Worm (Caenorhabditis elegans) whole organism, late embryonic: ENCODE measurements around the gene M03B6.4.

ENCODE experiments used
- T23F11.4 ChIP-seq: fragments of 200-800 bp; sonication (Bioruptor generic); optimal IDR thresholded peaks from 2 replicates; lab custom pipeline; 2018; ENCODE audit warnings: mild to moderate bottlenecking, missing genetic modification characterization, missing compliant biosample characterization
- pqm-1 ChIP-seq: sonication (generic microtip); optimal IDR thresholded peaks from 2 replicates; lab custom pipeline; 2016; ENCODE audit warnings: missing genetic modification characterization, missing compliant biosample characterization
- zip-5 ChIP-seq: sonication (generic microtip); optimal IDR thresholded peaks from 2 replicates; lab custom pipeline; 2016; ENCODE audit warnings: missing genetic modification characterization, missing compliant biosample characterization

DNA sequence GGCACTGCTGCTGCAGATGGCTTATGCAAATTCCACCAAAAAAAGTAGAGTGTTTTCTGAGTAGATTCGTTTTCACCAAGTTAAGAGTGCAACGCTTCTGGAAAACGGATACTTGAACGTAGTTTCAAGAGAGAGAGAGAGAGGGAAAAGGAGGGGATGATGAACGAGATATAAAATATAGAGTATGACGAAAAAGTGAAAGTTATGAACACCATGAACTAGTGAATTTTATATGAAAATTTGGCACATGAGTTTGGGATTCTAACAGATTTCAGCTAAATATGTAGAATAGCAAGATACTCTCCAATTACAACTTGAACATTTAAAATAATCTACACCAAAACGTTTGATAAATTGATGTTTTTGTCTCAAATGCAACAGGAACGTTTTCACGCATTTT lies 48.9 kb upstream of the M03B6.4 start, which contains the start of gene obr-3:
- TF ChIP-seq pqm-1 (tag; lab: Kevin White, UChicago) (no peak), T23F11.4 (no peak), zip-5 (tag; lab: Kevin White, UChicago) (no peak)
